Worm (Caenorhabditis elegans): Measurements from ENCODE around the gene F59B10.6.

ce11 chrII:10476039-10476438 is 48.2 kb downstream of the F59B10.6 start, which contains the start of gene clec-58:
- TF ChIP-seq ama-1 (optimal IDR thresholded peaks at IDR 0.05) (no peak), aly-1 (tag; optimal IDR thresholded peaks at IDR 0.05) (no peak), flt-1 (GFP tag; IDR thresholded peaks at IDR 0.05) (no peak), hnd-1 (tag; optimal IDR thresholded peaks at IDR 0.05) (no peak), tra-4 (tag; optimal IDR thresholded peaks at IDR 0.05) (no peak), ets-7 (tag; optimal IDR thresholded peaks at IDR 0.05) (no peak), scrt-1 (GFP tag; IDR thresholded peaks at IDR 0.05) (no peak), B0310.2 (tag; optimal IDR thresholded peaks at IDR 0.05) (no peak), tbx-37 (GFP tag; conservative IDR thresholded peaks at IDR 0.05) (no peak), hmbx-1 (tag; optimal IDR thresholded peaks at IDR 0.05) (no peak), sea-1 (GFP tag; conservative IDR thresholded peaks at IDR 0.05) (no peak), tbx-11 (GFP tag; IDR thresholded peaks at IDR 0.05) (no peak), ceh-13 (GFP tag; optimal IDR thresholded peaks at IDR 0.05) (no peak)

Measured in whole organism, early embryonic.